Fruit fly (Drosophila melanogaster): ENCODE data around the gene Osi3.

- TF ChIP-seq rn (GFP tag; IDR thresholded peaks at IDR 0.05) (no peak), Pif1B (GFP tag; optimal IDR thresholded peaks at IDR 0.05) (no peak), CG14655 (GFP tag; optimal IDR thresholded peaks at IDR 0.05) (no peak), EcR (GFP tag; optimal IDR thresholded peaks at IDR 0.05) (no peak), CG32121 (GFP tag; IDR thresholded peaks at IDR 0.05) (no peak), Pif1A (GFP tag; optimal IDR thresholded peaks at IDR 0.05) (no peak), gl (tag; optimal IDR thresholded peaks at IDR 0.05) (no peak), CG8301 (tag; optimal IDR thresholded peaks at IDR 0.05) (no peak), D1 (tag; optimal IDR thresholded peaks at IDR 0.05) (no peak), CG10348 (GFP tag; IDR thresholded peaks at IDR 0.05) (no peak)
Measured at dm6 chr3R:6234189-6234758, 18.6 kb downstream of the Osi3 start, which contains the start of gene Osi6.
